Worm (Caenorhabditis elegans): Measurements from ENCODE around the gene hrde-1.

The hrde-1 gene

DNA sequence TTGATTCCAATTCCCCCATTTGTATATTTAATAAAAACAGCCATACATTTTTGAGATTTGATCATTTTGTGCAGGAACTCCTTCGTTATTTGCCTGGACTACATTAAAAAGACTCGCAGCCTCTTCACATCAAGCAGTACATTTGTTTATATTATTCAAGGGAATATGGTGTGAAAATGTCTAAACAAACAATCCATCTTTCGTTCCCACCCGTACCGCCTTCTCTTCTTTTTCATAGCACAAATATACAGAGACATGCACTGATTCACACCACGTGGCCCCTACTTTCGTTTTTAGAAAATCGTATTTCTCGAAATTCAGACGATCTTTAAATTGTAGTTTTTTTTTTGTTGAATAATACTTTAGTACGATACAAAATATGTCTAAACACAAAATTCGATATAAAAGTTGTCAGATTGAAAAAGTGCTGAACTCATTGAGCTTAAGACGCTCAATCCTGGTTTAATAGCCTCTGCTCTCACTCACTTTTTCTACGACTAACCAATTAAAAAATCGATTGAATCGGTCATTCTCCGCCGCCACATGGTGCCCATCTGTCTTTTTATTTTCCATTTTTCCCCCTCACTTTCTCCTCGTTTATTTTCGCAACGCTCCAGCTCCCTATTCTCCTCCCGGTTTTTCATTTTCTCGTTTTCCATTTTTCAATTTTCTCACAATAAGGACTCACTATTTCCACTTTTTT is 19.5 kb upstream of the hrde-1 start (continued):
- TF ChIP-seq sptf-2 (GFP tag; optimal IDR thresholded peaks at IDR 0.05): no peak
- peak; percentile 73 for TF ChIP-seq gei-17 (GFP tag; optimal IDR thresholded peaks at IDR 0.05)
- TF ChIP-seq nhr-80 (tag; optimal IDR thresholded peaks at IDR 0.05): peak; percentile 6
- peak; percentile 74 for TF ChIP-seq zim-3 (tag; optimal IDR thresholded peaks at IDR 0.05)
- TF ChIP-seq hrde-1 (tag; optimal IDR thresholded peaks at IDR 0.05; ENCODE audit: borderline replicate concordance): no peak
- TF ChIP-seq nhr-120 (GFP tag; IDR thresholded peaks at IDR 0.05): peak; percentile 93
- TF ChIP-seq nfya-1 (tag; optimal IDR thresholded peaks at IDR 0.05; ENCODE audit: borderline replicate concordance, insufficient read depth): no peak
- TF ChIP-seq ceh-58 (GFP tag; IDR thresholded peaks at IDR 0.05): no peak
- TF ChIP-seq K11D2.4 (GFP tag; IDR thresholded peaks at IDR 0.05): peak; percentile 73
- TF ChIP-seq atf-7 (tag; optimal IDR thresholded peaks at IDR 0.05): peak; percentile 84
- peak; percentile 46 for TF ChIP-seq F52B5.7 (tag; optimal IDR thresholded peaks at IDR 0.05)
- TF ChIP-seq tbx-9 (tag; optimal IDR thresholded peaks at IDR 0.05; ENCODE audit: borderline replicate concordance): no peak
- TF ChIP-seq unc-62 (GFP tag; optimal IDR thresholded peaks at IDR 0.05): no peak
- TF ChIP-seq lsy-27 (tag; optimal IDR thresholded peaks at IDR 0.05; ENCODE audit: borderline replicate concordance, insufficient read depth): no peak
- TF ChIP-seq ztf-26 (tag; optimal IDR thresholded peaks at IDR 0.05): peak; percentile 56
- TF ChIP-seq ama-1 (optimal IDR thresholded peaks at IDR 0.05): peak; percentile 96
- peak in 1 of 2 experiments; percentile 68 for TF ChIP-seq ama-1 (GFP tag; optimal IDR thresholded peaks at IDR 0.05)
- TF ChIP-seq Y53F4B.3 (GFP tag; IDR thresholded peaks at IDR 0.05): no peak
- 0 out of 2 replicates have a peak, but pooled peaks have one; percentile 11 for TF ChIP-seq F33H1.4 (GFP tag; IDR thresholded peaks at IDR 0.05)
- no peak for TF ChIP-seq B0035.1 (tag; optimal IDR thresholded peaks at IDR 0.05)
- peak; percentile 72 for TF ChIP-seq ZK185.1 (tag; optimal IDR thresholded peaks at IDR 0.05; ENCODE audit: poor library complexity, severe bottlenecking)
- peak; percentile 86 for TF ChIP-seq repo-1 (tag; optimal IDR thresholded peaks at IDR 0.05)
- no peak for TF ChIP-seq F49E8.2 (tag; optimal IDR thresholded peaks at IDR 0.05; ENCODE audit: insufficient read depth)
- TF ChIP-seq ztf-18 (tag; optimal IDR thresholded peaks at IDR 0.05): no peak
- no peak for TF ChIP-seq unc-130 (GFP tag; optimal IDR thresholded peaks at IDR 0.05)
- TF ChIP-seq ceh-40 (GFP tag; IDR thresholded peaks at IDR 0.05): peak; percentile 64; the same call in 1 of the 2 replicates
- TF ChIP-seq lag-1 (GFP tag; IDR thresholded peaks at IDR 0.05): no peak
- no peak for TF ChIP-seq T07F8.4 (tag; optimal IDR thresholded peaks at IDR 0.05)
- peak; percentile 83 for TF ChIP-seq ekl-4 (GFP tag; IDR thresholded peaks at IDR 0.05)
- no peak for TF ChIP-seq akir-1 (GFP tag; optimal IDR thresholded peaks at IDR 0.05)
- peak; percentile 62 for TF ChIP-seq F57C9.4 (tag; optimal IDR thresholded peaks at IDR 0.05)
- TF ChIP-seq Y79H2A.3 (GFP tag; conservative IDR thresholded peaks at IDR 0.05): no peak
- TF ChIP-seq C17E4.6 (GFP tag; IDR thresholded peaks at IDR 0.05): no peak
- TF ChIP-seq ets-4 (GFP tag; optimal IDR thresholded peaks at IDR 0.05): peak; percentile 11
- TF ChIP-seq egrh-3 (GFP tag; IDR thresholded peaks at IDR 0.05): no peak
- 0 out of 2 replicates have a peak, but pooled peaks have one; percentile 49 for TF ChIP-seq let-526 (GFP tag; IDR thresholded peaks at IDR 0.05)
- peak; percentile 11 for TF ChIP-seq mxl-1 (tag; optimal IDR thresholded peaks at IDR 0.05)
- no peak for TF ChIP-seq attf-3 (GFP tag; conservative IDR thresholded peaks at IDR 0.05)
- no peak for TF ChIP-seq egl-44 (GFP tag; IDR thresholded peaks at IDR 0.05)
- TF ChIP-seq B0261.1 (tag; optimal IDR thresholded peaks at IDR 0.05): peak; percentile 14
- TF ChIP-seq tbp1 (GFP tag; optimal IDR thresholded peaks at IDR 0.05): peak; percentile 41
- peak in 1 of 2 experiments; percentile 29 for TF ChIP-seq rec-8 (tag; optimal IDR thresholded peaks at IDR 0.05)
- TF ChIP-seq F10E7.11 (tag; optimal IDR thresholded peaks at IDR 0.05): peak; percentile 63
- TF ChIP-seq die-1 (tag; optimal IDR thresholded peaks at IDR 0.05): no peak
- TF ChIP-seq athp-1 (tag; optimal IDR thresholded peaks at IDR 0.05): peak; percentile 68
- TF ChIP-seq nhr-90 (tag; optimal IDR thresholded peaks at IDR 0.05): peak; percentile 59
- TF ChIP-seq ceh-79 (tag; optimal IDR thresholded peaks at IDR 0.05): peak; percentile 33
- no peak for TF ChIP-seq ztf-25 (GFP tag; IDR thresholded peaks at IDR 0.05)
